Worm (Caenorhabditis elegans): Measurements from ENCODE around the gene ZK353.9.

Gene ZK353.9

ce11 chrIII:8425076-8425475, 15.8 kb downstream of the ZK353.9 start (continued):
- TF ChIP-seq ceh-22 (tag; optimal IDR thresholded peaks at IDR 0.05) (no peak), pros-1 (tag; optimal IDR thresholded peaks at IDR 0.05) (peak; percentile 10), fkh-6 (tag; optimal IDR thresholded peaks at IDR 0.05) (no peak)

DNA sequence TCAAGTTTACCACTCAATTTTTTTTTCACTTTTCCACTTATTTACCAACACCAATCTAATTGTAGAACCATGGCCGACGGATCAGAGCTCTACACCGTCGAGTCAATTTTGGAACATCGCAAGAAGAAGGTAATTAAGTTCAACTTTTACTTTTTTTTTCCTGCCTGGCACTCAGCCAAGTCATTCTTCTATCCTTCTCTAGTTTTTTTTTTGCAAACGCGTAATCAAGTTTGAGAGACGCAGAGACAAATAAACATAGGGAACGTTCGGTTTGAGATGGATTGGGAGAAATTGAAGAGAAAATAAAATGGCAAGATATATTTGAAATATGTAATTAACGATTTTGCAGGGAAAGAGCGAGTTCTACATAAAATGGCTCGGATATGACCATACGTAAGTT, 17.0 kb downstream of the ZK353.9 start, which contains the start of gene cec-1:
Gene cec-1 (plus strand): TSS at position 63 of the 400 bp plus-strand sequence.
- TF ChIP-seq ceh-14 (tag; optimal IDR thresholded peaks at IDR 0.05) (no peak), ceh-34 (tag; optimal IDR thresholded peaks at IDR 0.05) (no peak), dmd-4 (tag; optimal IDR thresholded peaks at IDR 0.05; ENCODE audit: borderline replicate concordance) (no peak), ahr-1 (tag; optimal IDR thresholded peaks at IDR 0.05) (no peak), unc-42 (tag; optimal IDR thresholded peaks at IDR 0.05) (peak; percentile 55)

- TF ChIP-seq hlh-13 (GFP tag; optimal IDR thresholded peaks at IDR 0.05): no peak
- no peak for TF ChIP-seq ceh-34 (tag; optimal IDR thresholded peaks at IDR 0.05)
- no peak for TF ChIP-seq C08G9.2 (tag; optimal IDR thresholded peaks at IDR 0.05)
- no peak for TF ChIP-seq ceh-14 (tag; optimal IDR thresholded peaks at IDR 0.05)
Observed at ce11 chrIII:8429035-8429434, 19.7 kb downstream of the ZK353.9 start, which contains the start of gene ZK1236.1. Gene ZK1236.1, plus strand, starts transcription at chrIII:8429297.

- TF ChIP-seq mec-3 (tag; optimal IDR thresholded peaks at IDR 0.05; ENCODE audit: borderline replicate concordance): no peak
- no peak for TF ChIP-seq elt-2 (tag; optimal IDR thresholded peaks at IDR 0.05)
- no peak for TF ChIP-seq ceh-30 (tag; optimal IDR thresholded peaks at IDR 0.05)
- TF ChIP-seq fax-1 (tag; optimal IDR thresholded peaks at IDR 0.05): no peak
- no peak for TF ChIP-seq ceh-34 (tag; optimal IDR thresholded peaks at IDR 0.05)
- TF ChIP-seq syd-9 (tag; optimal IDR thresholded peaks at IDR 0.05): no peak
- no peak for TF ChIP-seq hlh-6 (tag; optimal IDR thresholded peaks at IDR 0.05)
- TF ChIP-seq gmeb-2 (tag; optimal IDR thresholded peaks at IDR 0.05): no peak
- TF ChIP-seq tbx-2 (tag; optimal IDR thresholded peaks at IDR 0.05): no peak
- TF ChIP-seq pha-2 (tag; optimal IDR thresholded peaks at IDR 0.05): no peak
Observed at ce11 chrIII:8429497-8429896, 20.2 kb downstream of the ZK353.9 start.

ce11 chrIII:8432143-8432542, 22.8 kb downstream of the ZK353.9 start, which contains the start of gene ZK1236.5:
Gene ZK1236.5, minus strand, starts transcription at chrIII:8432214.
- TF ChIP-seq unc-86 (tag; optimal IDR thresholded peaks at IDR 0.05) (no peak), nfya-1 (tag; optimal IDR thresholded peaks at IDR 0.05) (peak; percentile 26)

DNA sequence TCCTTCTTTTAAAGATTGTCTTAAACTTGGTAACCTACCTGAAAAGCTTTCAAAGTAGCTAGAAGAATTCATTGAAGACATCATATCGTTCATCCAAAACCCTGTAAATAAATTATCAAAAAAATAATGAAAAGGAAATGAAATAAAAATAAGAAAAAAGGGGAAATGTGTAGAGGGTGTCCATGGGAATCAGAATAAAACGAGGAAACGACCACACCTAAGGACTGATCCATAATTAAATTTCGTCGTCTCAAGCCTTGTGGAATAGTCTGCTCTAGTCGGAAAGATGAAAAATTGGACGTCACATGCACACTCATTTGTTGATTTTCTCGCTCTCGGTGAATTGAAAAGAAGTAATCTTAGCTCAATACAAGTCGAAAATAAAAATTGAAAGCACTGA, 25.8 kb downstream of the ZK353.9 start, which contains the start of gene ZK1236.9:
Gene ZK1236.9 (minus strand): TSS at position 101 of the 400 bp plus-strand sequence.
- TF ChIP-seq ztf-16 (tag; optimal IDR thresholded peaks at IDR 0.05): no peak
- no peak for TF ChIP-seq C08G9.2 (tag; optimal IDR thresholded peaks at IDR 0.05)
- TF ChIP-seq ama-1 (optimal IDR thresholded peaks at IDR 0.05): no peak
- no peak for TF ChIP-seq nfya-1 (tag; optimal IDR thresholded peaks at IDR 0.05)
- TF ChIP-seq Y22D7AL.16 (tag; optimal IDR thresholded peaks at IDR 0.05): no peak
- TF ChIP-seq ahr-1 (tag; optimal IDR thresholded peaks at IDR 0.05): no peak
- TF ChIP-seq nhr-11 (tag; optimal IDR thresholded peaks at IDR 0.05): no peak
- no peak for TF ChIP-seq dmd-4 (tag; optimal IDR thresholded peaks at IDR 0.05; ENCODE audit: borderline replicate concordance)
- no peak for TF ChIP-seq lim-6 (tag; optimal IDR thresholded peaks at IDR 0.05)
- no peak for TF ChIP-seq lin-11 (tag; optimal IDR thresholded peaks at IDR 0.05)
- TF ChIP-seq madf-2 (tag; optimal IDR thresholded peaks at IDR 0.05): no peak
- no peak for TF ChIP-seq npax-4 (tag; optimal IDR thresholded peaks at IDR 0.05)
- no peak for TF ChIP-seq sox-4 (tag; optimal IDR thresholded peaks at IDR 0.05)
- TF ChIP-seq syd-9 (tag; optimal IDR thresholded peaks at IDR 0.05): no peak
- TF ChIP-seq ceh-34 (tag; optimal IDR thresholded peaks at IDR 0.05): no peak

ce11 chrIII:8437763-8438414, 28.6 kb downstream of the ZK353.9 start:
- no peak for TF ChIP-seq pqm-1 (tag; optimal IDR thresholded peaks at IDR 0.05)
- TF ChIP-seq ceh-14 (tag; optimal IDR thresholded peaks at IDR 0.05): no peak
- TF ChIP-seq ets-4 (tag; optimal IDR thresholded peaks at IDR 0.05): no peak
- no peak for TF ChIP-seq unc-86 (tag; optimal IDR thresholded peaks at IDR 0.05)
- TF ChIP-seq unc-42 (tag; optimal IDR thresholded peaks at IDR 0.05): no peak
- no peak for TF ChIP-seq rnt-1 (tag; optimal IDR thresholded peaks at IDR 0.05)
- no peak for TF ChIP-seq ceh-22 (tag; optimal IDR thresholded peaks at IDR 0.05)
- TF ChIP-seq ceh-30 (tag; optimal IDR thresholded peaks at IDR 0.05): no peak
- TF ChIP-seq K09A11.1 (tag; optimal IDR thresholded peaks at IDR 0.05; ENCODE audit: insufficient read depth): no peak
- TF ChIP-seq zip-5 (tag; optimal IDR thresholded peaks at IDR 0.05): no peak
- TF ChIP-seq pat-9 (tag; optimal IDR thresholded peaks at IDR 0.05): no peak
- no peak for TF ChIP-seq ceh-34 (tag; optimal IDR thresholded peaks at IDR 0.05)
